Fruit fly (Drosophila melanogaster): Measurements from ENCODE around the gene dac.

dac gene

DNA sequence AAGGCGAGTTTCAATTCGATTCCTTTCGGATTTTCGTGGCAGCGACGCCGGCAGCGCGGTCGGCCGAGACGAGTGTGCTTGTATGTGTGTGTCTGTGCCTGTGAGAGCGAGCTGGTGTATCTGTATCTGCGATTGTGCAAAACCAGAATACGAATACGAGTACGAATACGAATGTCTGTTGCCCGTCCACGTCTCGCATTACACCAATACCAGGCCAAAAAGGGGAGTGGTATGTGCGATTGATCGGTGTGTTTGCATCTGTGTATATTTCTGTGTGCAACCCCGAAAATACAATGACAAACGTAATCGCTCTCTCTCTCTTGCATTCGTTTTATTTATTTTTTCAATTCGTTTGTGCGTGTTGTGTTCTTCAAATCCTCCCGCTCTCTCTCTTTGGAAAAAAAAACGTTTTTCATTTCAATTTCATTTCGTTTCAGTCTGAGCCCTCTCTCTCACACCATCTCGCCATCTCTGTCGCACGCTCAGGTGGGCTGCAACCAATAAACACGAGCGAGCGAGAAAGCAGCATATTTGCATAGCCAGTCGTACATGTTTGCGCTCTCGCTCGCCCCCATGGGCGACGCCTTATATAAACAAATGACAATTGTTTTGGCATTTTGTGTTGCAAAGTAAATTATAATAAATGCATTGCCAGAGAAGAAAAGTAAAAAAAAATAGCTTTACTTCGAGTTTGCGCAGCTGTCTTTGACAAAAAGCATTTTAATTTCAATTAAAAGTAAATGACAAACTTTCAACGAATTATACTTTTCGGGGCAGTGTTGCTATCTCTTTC is 399 bp upstream of the dac start:
- TF ChIP-seq psq (optimal IDR thresholded peaks at IDR 0.05): no peak
- no peak for TF ChIP-seq pan (optimal IDR thresholded peaks at IDR 0.05)
- TF ChIP-seq usp (GFP tag; optimal IDR thresholded peaks at IDR 0.05): no peak
- no peak for TF ChIP-seq EcR (GFP tag; optimal IDR thresholded peaks at IDR 0.05)
- TF ChIP-seq Dll (optimal IDR thresholded peaks at IDR 0.05): no peak
- TF ChIP-seq CG8478 (optimal IDR thresholded peaks at IDR 0.05): peak; percentile 69

DNA sequence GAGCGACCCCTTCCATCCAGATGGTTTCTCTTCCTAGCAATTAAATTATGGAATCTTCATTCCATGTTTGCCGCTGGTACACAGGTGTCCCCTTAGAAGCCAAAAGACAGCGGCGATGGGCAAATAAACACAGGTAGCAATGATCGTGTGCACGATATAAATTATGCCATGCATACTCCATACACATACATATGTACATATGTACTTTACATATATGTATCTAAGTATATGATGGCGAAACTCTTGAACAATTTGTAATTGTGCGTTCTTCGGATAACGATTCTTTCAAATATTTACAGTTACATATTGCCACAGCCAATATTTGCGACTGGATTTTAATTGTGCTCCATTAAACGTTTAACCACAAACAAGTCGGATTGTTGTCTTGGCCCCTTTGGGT is 9.3 kb downstream of the dac start:
- TF ChIP-seq pan (optimal IDR thresholded peaks at IDR 0.05) (no peak), CG8478 (optimal IDR thresholded peaks at IDR 0.05) (no peak), usp (GFP tag; optimal IDR thresholded peaks at IDR 0.05) (no peak)

dm6 chr2L:16472184-16472583 is 13.6 kb downstream of the dac start:
- no peak for TF ChIP-seq EcR (GFP tag; optimal IDR thresholded peaks at IDR 0.05)
- no peak for TF ChIP-seq pan (optimal IDR thresholded peaks at IDR 0.05)
- no peak for TF ChIP-seq usp (GFP tag; optimal IDR thresholded peaks at IDR 0.05)

DNA sequence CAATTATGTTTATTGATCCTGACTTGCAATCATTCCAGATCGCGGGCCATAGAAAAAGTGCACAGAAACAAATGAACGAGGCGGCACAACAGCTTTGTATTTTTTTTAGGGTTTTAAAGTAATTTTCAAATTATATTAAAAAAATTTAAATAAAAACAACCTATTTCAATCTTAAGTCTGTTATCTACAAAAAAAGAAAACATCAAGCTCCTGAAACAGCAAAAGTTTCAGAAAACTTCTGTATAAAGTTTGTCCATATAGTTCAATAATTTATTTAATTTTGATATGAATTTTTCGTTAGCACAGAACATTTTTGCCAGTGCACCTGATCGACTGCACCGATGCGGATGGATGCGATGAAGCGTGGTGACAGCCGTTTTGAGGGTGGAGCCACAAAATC is 16.0 kb downstream of the dac start:
- TF ChIP-seq pan (optimal IDR thresholded peaks at IDR 0.05) (no peak), Dll (optimal IDR thresholded peaks at IDR 0.05) (no peak)

DNA sequence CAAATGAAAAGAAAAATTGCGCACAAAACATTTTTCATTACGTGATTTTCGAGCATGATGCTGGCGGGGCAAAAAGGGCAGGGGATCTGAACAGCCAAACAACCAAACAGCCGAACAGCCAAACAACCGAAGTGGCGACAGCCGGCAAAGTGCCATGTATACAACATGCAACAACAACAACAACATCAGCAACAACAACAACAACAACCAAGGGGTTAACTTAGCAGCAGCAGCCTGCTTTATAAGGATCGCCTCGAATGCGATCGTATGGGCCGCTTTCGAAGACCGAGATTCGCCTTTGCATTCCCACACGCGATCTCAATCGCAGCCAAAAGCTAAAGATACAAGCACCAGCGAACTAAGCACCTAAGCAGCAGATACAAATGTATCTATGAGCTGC is 22.1 kb downstream of the dac start:
- TF ChIP-seq Dll (optimal IDR thresholded peaks at IDR 0.05): no peak
- no peak for TF ChIP-seq pan (optimal IDR thresholded peaks at IDR 0.05)
- no peak for TF ChIP-seq EcR (GFP tag; optimal IDR thresholded peaks at IDR 0.05)
- TF ChIP-seq CG8478 (optimal IDR thresholded peaks at IDR 0.05): no peak
- no peak for TF ChIP-seq psq (optimal IDR thresholded peaks at IDR 0.05)
- TF ChIP-seq usp (GFP tag; optimal IDR thresholded peaks at IDR 0.05): no peak

DNA sequence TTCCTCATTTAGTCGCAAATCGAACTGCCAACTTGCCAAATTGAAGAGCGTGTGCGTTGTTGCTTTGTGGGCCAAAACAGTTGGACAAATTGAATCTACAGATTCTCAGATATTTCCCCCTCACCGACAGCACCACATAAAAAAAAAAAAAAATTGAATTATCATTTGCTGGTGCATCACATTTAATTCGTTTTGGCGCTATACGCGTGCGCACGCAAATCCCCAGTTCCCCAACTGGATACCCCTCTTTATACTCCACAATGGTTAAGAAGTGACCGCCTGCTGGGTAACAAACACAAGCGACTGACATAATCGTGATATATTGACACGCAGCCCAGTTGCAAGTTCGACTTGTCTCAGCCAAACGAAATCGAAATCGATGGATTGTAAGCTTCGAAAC is 27.4 kb downstream of the dac start:
- no peak for TF ChIP-seq usp (GFP tag; optimal IDR thresholded peaks at IDR 0.05)

DNA sequence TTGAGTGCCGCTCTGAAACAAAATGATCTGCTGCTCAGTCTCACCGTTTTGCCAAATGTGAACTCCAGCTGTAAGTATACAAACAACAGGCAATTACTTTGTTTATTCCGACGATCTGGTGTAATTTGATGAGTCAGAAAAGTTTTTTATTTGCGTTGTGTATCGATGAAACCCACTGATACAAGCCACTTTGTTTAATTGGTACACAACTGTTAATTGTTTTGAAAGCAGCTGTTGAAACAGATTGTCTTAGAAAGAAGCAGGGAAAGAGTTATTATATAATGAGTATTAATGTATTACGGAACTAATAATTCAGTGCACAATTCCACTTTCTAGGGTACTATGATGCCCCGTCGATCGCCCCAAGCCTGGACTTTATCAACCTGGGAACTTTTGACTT is 33.9 kb downstream of the dac start:
- TF ChIP-seq EcR (GFP tag; optimal IDR thresholded peaks at IDR 0.05) (no peak), CG8478 (optimal IDR thresholded peaks at IDR 0.05) (no peak), Dll (optimal IDR thresholded peaks at IDR 0.05) (no peak), pan (optimal IDR thresholded peaks at IDR 0.05) (no peak), usp (GFP tag; optimal IDR thresholded peaks at IDR 0.05) (no peak), psq (optimal IDR thresholded peaks at IDR 0.05) (no peak)

DNA sequence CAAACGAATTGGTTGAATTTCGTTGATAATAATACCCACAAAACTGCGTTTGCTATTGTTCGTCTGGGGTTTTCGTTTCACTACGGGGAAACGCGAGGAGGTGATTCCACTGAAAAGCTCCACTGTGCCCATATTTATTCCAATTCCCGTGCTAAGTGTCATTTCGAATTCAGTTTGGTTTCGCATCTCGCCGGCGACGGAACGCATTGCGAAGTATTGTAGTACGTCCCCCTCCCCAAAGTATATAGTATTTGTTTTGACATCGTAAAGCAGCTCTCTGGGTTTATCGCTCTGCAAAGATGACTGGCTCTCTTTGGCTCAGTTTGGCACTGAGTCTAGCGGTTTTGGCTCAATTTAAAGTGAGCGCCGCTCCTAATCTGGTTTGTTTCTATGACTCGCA is 34.9 kb downstream of the dac start, which contains the start of gene Idgf3:
Gene Idgf3, plus strand, starts transcription at position 17 of the 400 bp plus-strand sequence.
- TF ChIP-seq Dll (optimal IDR thresholded peaks at IDR 0.05): no peak
- TF ChIP-seq EcR (GFP tag; optimal IDR thresholded peaks at IDR 0.05): no peak
- no peak for TF ChIP-seq CG8478 (optimal IDR thresholded peaks at IDR 0.05)
- no peak for TF ChIP-seq pan (optimal IDR thresholded peaks at IDR 0.05)
- TF ChIP-seq usp (GFP tag; optimal IDR thresholded peaks at IDR 0.05): no peak
- TF ChIP-seq psq (optimal IDR thresholded peaks at IDR 0.05): no peak

dm6 chr2L:16448451-16449206 is 37.2 kb downstream of the dac start, which contains the start of gene CG5888:
TSS of gene CG5888 (minus strand) at chr2L:16448469.
- no peak for TF ChIP-seq psq (optimal IDR thresholded peaks at IDR 0.05)
- TF ChIP-seq pan (optimal IDR thresholded peaks at IDR 0.05): no peak
- no peak for TF ChIP-seq usp (GFP tag; optimal IDR thresholded peaks at IDR 0.05)
- TF ChIP-seq CG8478 (optimal IDR thresholded peaks at IDR 0.05): no peak
- no peak for TF ChIP-seq EcR (GFP tag; optimal IDR thresholded peaks at IDR 0.05)
- TF ChIP-seq Dll (optimal IDR thresholded peaks at IDR 0.05): no peak

DNA sequence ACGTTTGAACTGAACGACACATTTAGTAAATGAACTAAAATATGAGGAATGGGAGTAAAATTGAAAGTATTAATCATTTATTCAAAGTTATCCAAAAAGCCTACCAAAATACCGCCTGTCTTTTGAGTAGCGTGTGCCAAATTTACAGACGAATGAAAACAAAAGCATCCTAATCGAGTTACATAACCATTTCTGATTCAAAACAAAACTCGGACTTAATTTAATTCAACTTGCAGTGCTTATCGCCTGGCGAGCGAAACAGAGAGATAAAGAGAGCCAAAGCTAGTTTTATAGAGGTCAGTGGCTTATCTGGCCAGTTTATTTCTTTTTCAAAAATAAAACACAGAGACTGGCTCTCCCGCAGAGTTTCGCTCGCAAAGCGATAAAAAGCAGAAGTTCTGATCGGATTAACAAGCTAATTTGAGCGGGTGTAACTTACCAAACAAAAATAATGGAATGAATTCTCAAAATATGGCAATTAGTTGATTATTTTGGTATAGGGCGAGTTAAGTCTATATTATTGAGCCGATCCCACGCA is 37.9 kb downstream of the dac start:
- TF ChIP-seq psq (optimal IDR thresholded peaks at IDR 0.05): no peak
- TF ChIP-seq EcR (GFP tag; optimal IDR thresholded peaks at IDR 0.05): peak in 1 of 2 experiments; percentile 84
- no peak for TF ChIP-seq CG8478 (optimal IDR thresholded peaks at IDR 0.05)

- no peak for TF ChIP-seq psq (optimal IDR thresholded peaks at IDR 0.05)
- TF ChIP-seq usp (GFP tag; optimal IDR thresholded peaks at IDR 0.05): no peak
- no peak for TF ChIP-seq EcR (GFP tag; optimal IDR thresholded peaks at IDR 0.05)
Observed at dm6 chr2L:16446975-16447509, 38.8 kb downstream of the dac start, which contains the start of gene Idgf2. TSS of gene Idgf2 (plus strand) at chr2L:16447330.

- TF ChIP-seq Dll (optimal IDR thresholded peaks at IDR 0.05) (no peak), pan (optimal IDR thresholded peaks at IDR 0.05) (no peak), CG8478 (optimal IDR thresholded peaks at IDR 0.05) (no peak), usp (GFP tag; optimal IDR thresholded peaks at IDR 0.05) (no peak), psq (optimal IDR thresholded peaks at IDR 0.05) (no peak), EcR (GFP tag; optimal IDR thresholded peaks at IDR 0.05) (no peak)
Observed at dm6 chr2L:16445034-16445433, 40.8 kb downstream of the dac start, which contains the start of gene Idgf1. TSS of gene Idgf1 (plus strand) at chr2L:16445278.
